Worm (Caenorhabditis elegans): ENCODE data around the gene Y57G11B.6.

The Y57G11B.6 gene

ce11 chrIV:14549308-14549707 lies 5.4 kb downstream of the Y57G11B.6 start, which contains the start of gene T27E7.9:
Gene T27E7.9 (minus strand): TSS chrIV:14549408.
- TF ChIP-seq ceh-83 (GFP tag; optimal IDR thresholded peaks at IDR 0.05) (no peak), sptf-1 (tag; optimal IDR thresholded peaks at IDR 0.05) (no peak)

ce11 chrIV:14547292-14547691 lies 7.4 kb downstream of the Y57G11B.6 start:
- TF ChIP-seq tbx-8 (GFP tag; optimal IDR thresholded peaks at IDR 0.05) (no peak), lsy-2 (tag; optimal IDR thresholded peaks at IDR 0.05) (no peak), ces-1 (GFP tag; optimal IDR thresholded peaks at IDR 0.05) (no peak), nhr-2 (tag; optimal IDR thresholded peaks at IDR 0.05) (no peak), mab-5 (tag; optimal IDR thresholded peaks at IDR 0.05) (no peak)

ce11 chrIV:14542517-14542916 lies 12.2 kb downstream of the Y57G11B.6 start, which contains the start of gene pals-29:
Gene pals-29 (minus strand): TSS chrIV:14542617.
- no peak for TF ChIP-seq snpc-4 (tag; optimal IDR thresholded peaks at IDR 0.05)
- TF ChIP-seq nhr-237 (tag; optimal IDR thresholded peaks at IDR 0.05), result no peak
- TF ChIP-seq nhr-76 (tag; optimal IDR thresholded peaks at IDR 0.05), result no peak
- no peak for TF ChIP-seq nhr-28 (tag; optimal IDR thresholded peaks at IDR 0.05)
- no peak for TF ChIP-seq unc-39 (tag; optimal IDR thresholded peaks at IDR 0.05)
- no peak for TF ChIP-seq unc-120 (tag; optimal IDR thresholded peaks at IDR 0.05; ENCODE audit: poor library complexity, severe bottlenecking)
- no peak for TF ChIP-seq elt-3 (tag; optimal IDR thresholded peaks at IDR 0.05)
- no peak for TF ChIP-seq zip-8 (tag; optimal IDR thresholded peaks at IDR 0.05)
- TF ChIP-seq flh-1 (GFP tag; optimal IDR thresholded peaks at IDR 0.05), result no peak
- TF ChIP-seq lsy-2 (tag; optimal IDR thresholded peaks at IDR 0.05), result no peak
- no peak for TF ChIP-seq ham-2 (GFP tag; optimal IDR thresholded peaks at IDR 0.05)
- no peak for TF ChIP-seq sptf-1 (tag; optimal IDR thresholded peaks at IDR 0.05)
- TF ChIP-seq ceh-43 (GFP tag; optimal IDR thresholded peaks at IDR 0.05), result no peak
- no peak for TF ChIP-seq sem-2 (GFP tag; optimal IDR thresholded peaks at IDR 0.05)
- no peak for TF ChIP-seq lin-13 (tag; optimal IDR thresholded peaks at IDR 0.05)
- no peak for TF ChIP-seq cnd-1 (tag; optimal IDR thresholded peaks at IDR 0.05)

- no peak for TF ChIP-seq blmp-1 (tag; optimal IDR thresholded peaks at IDR 0.05)
These were observed 17.8 kb downstream of the Y57G11B.6 start, which contains the start of gene T27E7.5 for ce11 chrIV:14536911-14537310. Gene T27E7.5 (plus strand): TSS chrIV:14537163.

- no peak for TF ChIP-seq lin-32 (GFP tag; optimal IDR thresholded peaks at IDR 0.05)
- no peak for TF ChIP-seq lsy-2 (tag; optimal IDR thresholded peaks at IDR 0.05)
- no peak for TF ChIP-seq ceh-83 (GFP tag; optimal IDR thresholded peaks at IDR 0.05)
- TF ChIP-seq mep-1 (tag; optimal IDR thresholded peaks at IDR 0.05), result no peak
These were observed 19.7 kb downstream of the Y57G11B.6 start, which contains the start of gene T27E7.4 for ce11 chrIV:14534967-14535366. Gene T27E7.4 (minus strand): TSS chrIV:14535067.

ce11 chrIV:14532366-14532765 lies 22.3 kb downstream of the Y57G11B.6 start:
- TF ChIP-seq ceh-43 (GFP tag; optimal IDR thresholded peaks at IDR 0.05) (no peak), elt-3 (tag; optimal IDR thresholded peaks at IDR 0.05) (no peak), blmp-1 (tag; optimal IDR thresholded peaks at IDR 0.05) (peak; percentile 9)

ce11 chrIV:14530031-14530430 lies 24.7 kb downstream of the Y57G11B.6 start:
- no peak for TF ChIP-seq zip-8 (tag; optimal IDR thresholded peaks at IDR 0.05)
- no peak for TF ChIP-seq flh-1 (GFP tag; optimal IDR thresholded peaks at IDR 0.05)
- TF ChIP-seq lin-32 (GFP tag; optimal IDR thresholded peaks at IDR 0.05), result no peak
- no peak for TF ChIP-seq unc-39 (tag; optimal IDR thresholded peaks at IDR 0.05)
- no peak for TF ChIP-seq bed-3 (GFP tag; optimal IDR thresholded peaks at IDR 0.05)
- no peak for TF ChIP-seq mls-2 (tag; optimal IDR thresholded peaks at IDR 0.05)
- no peak for TF ChIP-seq drap-1 (GFP tag; optimal IDR thresholded peaks at IDR 0.05)
- TF ChIP-seq elt-1 (tag; optimal IDR thresholded peaks at IDR 0.05; ENCODE audit: borderline replicate concordance, insufficient read depth), result no peak
- TF ChIP-seq pha-4 (tag; optimal IDR thresholded peaks at IDR 0.05), result no peak
- no peak for TF ChIP-seq ceh-43 (GFP tag; optimal IDR thresholded peaks at IDR 0.05)
- TF ChIP-seq nhr-28 (tag; optimal IDR thresholded peaks at IDR 0.05), result no peak
- no peak for TF ChIP-seq ham-2 (GFP tag; optimal IDR thresholded peaks at IDR 0.05)
- TF ChIP-seq hlh-1 (tag; optimal IDR thresholded peaks at IDR 0.05), result no peak
- no peak for TF ChIP-seq lin-13 (tag; optimal IDR thresholded peaks at IDR 0.05)
- TF ChIP-seq ztf-11 (tag; optimal IDR thresholded peaks at IDR 0.05), result no peak
- no peak for TF ChIP-seq blmp-1 (tag; optimal IDR thresholded peaks at IDR 0.05)
- no peak for TF ChIP-seq ces-1 (GFP tag; optimal IDR thresholded peaks at IDR 0.05)
- no peak for TF ChIP-seq nhr-76 (tag; optimal IDR thresholded peaks at IDR 0.05)
- TF ChIP-seq unc-62 (GFP tag; optimal IDR thresholded peaks at IDR 0.05), result no peak
- no peak for TF ChIP-seq unc-120 (tag; optimal IDR thresholded peaks at IDR 0.05; ENCODE audit: poor library complexity, severe bottlenecking)
